Worm (Caenorhabditis elegans): ENCODE results near the gene scl-15.
A peak's percentile ranks its signal among the peaks of the same experiment; 100 is the strongest.

scl-15 gene

DNA sequence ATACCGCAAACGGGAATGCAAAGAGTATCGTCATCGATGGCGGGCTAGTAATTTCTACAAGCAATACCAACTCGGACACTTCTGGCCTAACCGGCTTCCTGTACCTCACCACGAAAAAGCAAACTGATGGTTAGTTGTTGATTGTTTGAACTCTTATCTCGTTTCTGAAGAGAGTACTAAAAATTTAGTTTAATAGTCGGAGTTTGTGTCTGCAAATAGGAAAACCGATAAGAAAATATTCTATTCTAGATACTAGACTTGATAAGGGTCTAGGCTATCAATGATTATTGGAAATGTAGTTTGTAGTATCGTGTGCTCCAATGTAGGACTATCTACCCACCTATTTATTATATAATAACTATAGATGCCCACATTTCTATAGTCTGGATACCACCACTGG is 34.4 kb upstream of the scl-15 start:
- TF ChIP-seq lir-1 (GFP tag; conservative IDR thresholded peaks at IDR 0.05) = no peak
- TF ChIP-seq nhr-80 (tag; optimal IDR thresholded peaks at IDR 0.05) = peak; percentile 29

DNA sequence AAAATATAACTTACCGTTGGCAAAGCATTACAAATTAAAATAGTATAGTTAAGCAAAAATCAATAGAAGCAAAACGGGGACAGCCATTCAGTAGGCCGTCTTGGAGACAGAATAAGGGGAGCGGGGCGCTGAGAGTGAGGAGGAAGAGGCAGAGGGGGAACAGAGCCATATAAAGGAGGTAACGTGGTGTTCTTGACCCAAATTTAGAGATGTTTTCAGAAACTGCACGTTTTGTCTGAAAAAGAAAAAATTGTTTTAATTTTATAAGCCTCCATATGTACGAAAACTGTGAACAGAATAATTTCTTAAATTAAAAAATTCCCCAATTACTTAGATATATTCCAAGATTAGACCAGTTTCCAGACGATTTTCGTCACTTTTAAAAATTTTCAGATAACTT is 29.0 kb upstream of the scl-15 start, which contains the start of gene F39E9.6:
F39E9.6 (minus strand) TSS at position 101 of the 400 bp plus-strand sequence.
- TF ChIP-seq lag-1 (GFP tag; IDR thresholded peaks at IDR 0.05) (no peak), ets-4 (GFP tag; optimal IDR thresholded peaks at IDR 0.05) (no peak), nhr-90 (tag; optimal IDR thresholded peaks at IDR 0.05) (no peak), bed-1 (GFP tag; IDR thresholded peaks at IDR 0.05) (no peak), lsl-1 (GFP tag; optimal IDR thresholded peaks at IDR 0.05) (no peak), nhr-179 (tag; optimal IDR thresholded peaks at IDR 0.05) (no peak), nhr-120 (GFP tag; IDR thresholded peaks at IDR 0.05) (no peak), akir-1 (GFP tag; optimal IDR thresholded peaks at IDR 0.05) (no peak), ceh-27 (GFP tag; optimal IDR thresholded peaks at IDR 0.05) (no peak), let-607 (tag; optimal IDR thresholded peaks at IDR 0.05) (no peak), B0035.1 (tag; optimal IDR thresholded peaks at IDR 0.05) (no peak), F55B11.4 (tag; optimal IDR thresholded peaks at IDR 0.05; ENCODE audit: borderline replicate concordance, insufficient read depth) (no peak), Y53G8AR.9 (GFP tag; conservative IDR thresholded peaks at IDR 0.05) (no peak), bed-2 (GFP tag; IDR thresholded peaks at IDR 0.05) (no peak)

DNA sequence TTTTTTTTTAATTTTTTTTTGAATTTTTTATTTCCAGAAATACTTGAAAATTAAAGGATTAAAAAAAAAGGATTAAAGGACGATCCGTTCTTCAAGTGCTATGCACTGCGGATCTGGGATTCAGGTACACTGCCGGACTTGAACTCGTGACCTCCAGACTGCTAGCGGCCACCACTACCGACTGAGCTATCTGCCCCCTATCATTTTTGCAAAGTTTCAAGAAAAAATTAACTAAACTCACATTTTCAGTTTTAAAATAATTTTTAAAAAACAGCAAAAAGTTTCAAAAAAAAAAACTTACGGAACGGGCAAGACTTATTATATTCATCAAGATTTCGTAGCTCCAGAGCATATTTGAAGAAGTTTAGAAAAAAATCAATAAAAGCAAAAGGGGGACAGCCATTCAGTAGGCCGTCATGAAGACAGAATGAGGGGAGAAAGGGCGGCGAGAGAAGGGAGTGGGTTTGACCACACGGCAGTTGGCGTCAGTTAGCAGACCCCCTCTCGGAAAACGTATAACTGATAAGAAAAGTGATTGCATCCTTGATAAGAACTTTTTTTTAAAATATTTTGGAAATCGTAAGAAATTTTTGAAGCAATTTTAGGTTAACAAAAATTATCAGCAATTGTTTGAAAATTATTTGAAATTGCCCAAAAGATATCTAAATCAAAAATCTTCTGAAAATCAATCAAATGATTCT is 26.6 kb upstream of the scl-15 start:
- TF ChIP-seq attf-3 (GFP tag; conservative IDR thresholded peaks at IDR 0.05) (no peak), dox-1 (GFP tag; IDR thresholded peaks at IDR 0.05) (no peak), him-1 (tag; optimal IDR thresholded peaks at IDR 0.05) (peak; percentile 4), Y67H2A.10 (GFP tag; conservative IDR thresholded peaks at IDR 0.05) (no peak), rpc-1 (optimal IDR thresholded peaks at IDR 0.05) (peak; percentile 31), rpc-1 (tag; optimal IDR thresholded peaks at IDR 0.05) (peak; percentile 73), tlf-1 (GFP tag; optimal IDR thresholded peaks at IDR 0.05) (no peak), tbx-9 (tag; optimal IDR thresholded peaks at IDR 0.05; ENCODE audit: borderline replicate concordance) (no peak), nhr-80 (tag; optimal IDR thresholded peaks at IDR 0.05) (peak; percentile 41), lin-54 (GFP tag; optimal IDR thresholded peaks at IDR 0.05) (no peak), tbp1 (GFP tag; optimal IDR thresholded peaks at IDR 0.05) (peak; percentile 65), nfya-2 (GFP tag; IDR thresholded peaks at IDR 0.05) (no peak), lin-40 (tag; optimal IDR thresholded peaks at IDR 0.05) (no peak), chd-7 (tag; optimal IDR thresholded peaks at IDR 0.05) (no peak), B0261.1 (tag; optimal IDR thresholded peaks at IDR 0.05) (peak; percentile 19)

- TF ChIP-seq pbrm-1 (GFP tag; IDR thresholded peaks at IDR 0.05) (0 out of 2 replicates have a peak, but pooled peaks have one; percentile 35), ztf-25 (GFP tag; IDR thresholded peaks at IDR 0.05) (no peak), sdz-38 (tag; optimal IDR thresholded peaks at IDR 0.05) (no peak), F23B12.7 (tag; optimal IDR thresholded peaks at IDR 0.05; ENCODE audit: insufficient read depth) (peak; percentile 53), nhr-80 (tag; optimal IDR thresholded peaks at IDR 0.05) (peak; percentile 47), xnd-1 (tag; optimal IDR thresholded peaks at IDR 0.05) (no peak), nfyb-1 (GFP tag; IDR thresholded peaks at IDR 0.05) (0 out of 2 replicates have a peak, but pooled peaks have one; percentile 33), unc-62 (GFP tag; optimal IDR thresholded peaks at IDR 0.05) (no peak), cebp-1 (GFP tag; IDR thresholded peaks at IDR 0.05) (no peak), cebp-1 (tag; optimal IDR thresholded peaks at IDR 0.05) (peak; percentile 42), lin-54 (GFP tag; optimal IDR thresholded peaks at IDR 0.05) (no peak), ztf-28 (GFP tag; IDR thresholded peaks at IDR 0.05) (no peak), nfya-1 (tag; optimal IDR thresholded peaks at IDR 0.05; ENCODE audit: borderline replicate concordance, insufficient read depth) (no peak), hmg-1.2 (GFP tag; IDR thresholded peaks at IDR 0.05) (0 out of 2 replicates have a peak, but pooled peaks have one; percentile 19), ztf-26 (tag; optimal IDR thresholded peaks at IDR 0.05) (no peak), mcd-1 (GFP tag; IDR thresholded peaks at IDR 0.05) (no peak), aptf-2 (GFP tag; conservative IDR thresholded peaks at IDR 0.05) (no peak)
Measured at ce11 chrII:3303582-3303981, 19.1 kb upstream of the scl-15 start.
